Fruit fly (Drosophila melanogaster) whole organism, prepupa: ENCODE results near the gene mRpS18B.

ENCODE experiments used
- Blimp-1 ChIP-seq: fragments of 200-800 bp; sonication (Bioruptor generic); optimal IDR thresholded peaks from 3 replicates; lab custom pipeline; 2017; ENCODE audit warnings: missing biosample characterization, missing genetic modification characterization, mild to moderate bottlenecking, moderate library complexity, missing genetic modification reagents
- CG15336 ChIP-seq: fragments of 200-800 bp; sonication (Bioruptor generic); IDR thresholded peaks from 2 replicates; pipeline ENCODE4 v1.3.6; 2022; ENCODE audit warnings: missing biosample characterization, missing genetic modification characterization
- CG16779 ChIP-seq: fragments of 200-800 bp; sonication (Bioruptor generic); optimal IDR thresholded peaks from 3 replicates; lab custom pipeline; 2017; ENCODE audit warnings: missing biosample characterization, mild to moderate bottlenecking, missing genetic modification characterization
- CG6808 ChIP-seq: fragments of 200-800 bp; sonication (Bioruptor generic); optimal IDR thresholded peaks from 3 replicates; lab custom pipeline; 2017; ENCODE audit warnings: missing biosample characterization, missing genetic modification characterization, mild to moderate bottlenecking, moderate library complexity, missing genetic modification reagents
- Lpt ChIP-seq: fragments of 200-800 bp; sonication (Bioruptor generic); optimal IDR thresholded peaks from 3 replicates; lab custom pipeline; 2016; ENCODE audit warnings: missing biosample characterization, missing genetic modification characterization
- Met ChIP-seq: fragments of 200-800 bp; sonication (Bioruptor generic); optimal IDR thresholded peaks from 3 replicates; lab custom pipeline; 2016; ENCODE audit warnings: missing biosample characterization, missing genetic modification characterization
- OdsH ChIP-seq: fragments of 200-800 bp; sonication (Bioruptor generic); optimal IDR thresholded peaks from 3 replicates; lab custom pipeline; 2016; ENCODE audit warnings: missing biosample characterization, missing genetic modification characterization
- Smox ChIP-seq: fragments of 200-800 bp; sonication (Bioruptor generic); optimal IDR thresholded peaks from 3 replicates; lab custom pipeline; 2016; ENCODE audit warnings: missing biosample characterization, missing genetic modification characterization
- Sox15 ChIP-seq: fragments of 200-800 bp; sonication (Bioruptor generic); optimal IDR thresholded peaks from 3 replicates; lab custom pipeline; 2016; ENCODE audit warnings: missing biosample characterization, missing genetic modification characterization
- fd85E ChIP-seq: fragments of 200-800 bp; sonication (Bioruptor generic); optimal IDR thresholded peaks from 3 replicates; lab custom pipeline; 2016; ENCODE audit warnings: missing biosample characterization, missing genetic modification characterization
- fkh ChIP-seq: fragments of 200-800 bp; sonication (Bioruptor generic); optimal IDR thresholded peaks from 3 replicates; lab custom pipeline; 2017; ENCODE audit warnings: missing biosample characterization, mild to moderate bottlenecking, missing genetic modification characterization, moderate library complexity
- ss ChIP-seq, 2 experiments: fragments of 200-800 bp; sonication (Bioruptor generic); optimal IDR thresholded peaks; 2 replicates in 1 of 2; 3 replicates in 1 of 2; lab custom pipeline; 2017 to 2018; ENCODE audit warnings: mild to moderate bottlenecking in 2 of 2, missing biosample characterization in 2 of 2, missing genetic modification characterization in 2 of 2, moderate library complexity in 1 of 2
- topi ChIP-seq: fragments of 200-800 bp; sonication (Bioruptor generic); optimal IDR thresholded peaks from 3 replicates; lab custom pipeline; 2016; ENCODE audit warnings: missing biosample characterization, missing genetic modification characterization

DNA sequence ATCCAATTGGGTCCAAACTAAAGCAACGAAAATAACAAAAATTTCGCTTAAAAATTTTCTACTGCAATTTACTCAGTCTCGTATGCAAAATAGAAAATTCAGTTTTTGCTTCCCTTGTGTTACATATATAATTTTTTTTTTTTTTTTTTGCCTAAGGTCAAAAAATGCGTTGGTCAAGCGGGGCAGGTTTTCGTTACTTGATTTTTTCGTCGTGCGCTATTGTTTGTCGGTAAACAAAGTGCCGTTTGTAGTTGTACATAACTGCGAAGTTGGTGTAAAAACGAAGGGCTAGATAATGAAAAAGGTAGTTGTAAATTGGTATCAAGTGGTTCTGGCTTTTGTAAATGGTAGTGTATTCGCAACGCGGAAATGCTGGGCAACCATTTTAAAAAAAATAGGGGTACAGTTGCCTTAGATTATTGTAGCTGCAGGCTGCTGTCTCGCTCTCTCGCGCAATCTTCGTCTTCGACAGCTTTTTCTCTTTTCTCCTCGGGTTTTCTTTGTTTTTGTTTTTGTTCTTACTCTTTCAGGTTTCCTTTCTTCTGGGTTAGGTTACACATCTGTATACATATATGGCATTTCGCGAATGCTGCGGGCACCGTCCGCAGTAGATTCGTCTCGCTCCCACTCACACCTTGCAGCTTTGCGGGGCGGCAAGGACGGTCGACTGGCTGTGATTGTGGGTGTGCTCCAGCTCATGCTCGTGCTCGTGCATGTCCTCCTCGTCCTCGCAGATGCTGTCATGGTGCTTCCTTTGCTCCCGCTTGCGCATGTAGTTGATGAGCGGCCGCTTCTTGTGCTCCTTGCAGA is 14.7 kb downstream of the mRpS18B start:
- TF ChIP-seq Lpt (GFP tag; lab: Kevin White, UChicago): no peak
- TF ChIP-seq CG16779 (tag; lab: Kevin White, UChicago): no peak
- 0 out of 2 replicates have a peak, but pooled peaks have one; percentile 20 for TF ChIP-seq CG15336 (GFP tag; lab: Robert Waterston, UW)
- TF ChIP-seq ss (GFP tag; optimal IDR thresholded peaks at IDR 0.05; lab: Kevin White, UChicago): no peak
- TF ChIP-seq Sox15 (GFP tag; lab: Kevin White, UChicago): no peak
- peak; percentile 9 for TF ChIP-seq CG6808 (GFP tag; lab: Kevin White, UChicago)
- TF ChIP-seq topi: no peak
- no peak for TF ChIP-seq Blimp-1
- TF ChIP-seq Smox: no peak
- no peak for TF ChIP-seq Met (GFP tag; lab: Kevin White, UChicago)
- no peak for TF ChIP-seq OdsH (GFP tag; lab: Kevin White, UChicago)
- TF ChIP-seq fd85E: no peak
- peak; percentile 32 for TF ChIP-seq fkh (GFP tag; lab: Kevin White, UChicago)
